Fruit fly (Drosophila melanogaster) whole organism: Measurements from ENCODE around the gene CG7381.

ENCODE experiments used
- Dll ChIP-seq: fragments of >200 bp; optimal IDR thresholded peaks from 2 replicates; lab custom pipeline; 2017
- pan ChIP-seq: fragments of >200 bp; optimal IDR thresholded peaks from 2 replicates; lab custom pipeline; 2017
- psq ChIP-seq: fragments of >200 bp; optimal IDR thresholded peaks from 2 replicates; lab custom pipeline; 2017

- TF ChIP-seq psq (lab: Kevin White, UChicago) (no peak), pan (no peak), Dll (lab: Kevin White, UChicago) (no peak)
Observed at dm6 chr3R:13011621-13011963, 34.3 kb upstream of the CG7381 start, which contains the start of gene CtBP.
